Worm (Caenorhabditis elegans): Measurements from ENCODE around the gene T20D4.3.

Gene T20D4.3

DNA sequence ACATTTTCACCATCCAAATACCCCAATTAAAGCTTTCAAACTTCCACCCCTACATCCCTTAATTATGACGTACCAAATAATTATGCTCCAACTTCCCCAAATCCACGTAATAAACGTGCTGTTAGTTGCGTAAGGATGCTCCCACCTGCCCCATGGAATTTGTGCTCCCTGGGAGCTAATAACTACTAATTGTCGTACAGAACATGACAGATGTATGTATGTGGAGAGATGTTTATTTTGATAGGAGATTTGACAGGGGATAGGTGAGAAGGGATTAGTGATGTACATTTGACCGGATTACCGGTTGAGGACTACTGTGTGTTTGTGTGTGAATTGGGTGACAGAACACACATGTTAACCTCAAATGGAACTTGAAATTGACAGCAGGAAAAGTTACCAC, 31.8 kb downstream of the T20D4.3 start:
- TF ChIP-seq ztf-29 (GFP tag; IDR thresholded peaks at IDR 0.05) (no peak), ref-1 (GFP tag; conservative IDR thresholded peaks at IDR 0.05) (no peak), tab-1 (GFP tag; IDR thresholded peaks at IDR 0.05) (no peak), klf-2 (GFP tag; conservative IDR thresholded peaks at IDR 0.05) (no peak), cog-1 (tag; optimal IDR thresholded peaks at IDR 0.05) (no peak), ztf-23 (GFP tag; IDR thresholded peaks at IDR 0.05) (no peak), T22C8.4 (GFP tag; IDR thresholded peaks at IDR 0.05) (no peak), med-1 (GFP tag; optimal IDR thresholded peaks at IDR 0.05; ENCODE audit: insufficient read depth) (no peak), flt-1 (GFP tag; IDR thresholded peaks at IDR 0.05) (no peak)

DNA sequence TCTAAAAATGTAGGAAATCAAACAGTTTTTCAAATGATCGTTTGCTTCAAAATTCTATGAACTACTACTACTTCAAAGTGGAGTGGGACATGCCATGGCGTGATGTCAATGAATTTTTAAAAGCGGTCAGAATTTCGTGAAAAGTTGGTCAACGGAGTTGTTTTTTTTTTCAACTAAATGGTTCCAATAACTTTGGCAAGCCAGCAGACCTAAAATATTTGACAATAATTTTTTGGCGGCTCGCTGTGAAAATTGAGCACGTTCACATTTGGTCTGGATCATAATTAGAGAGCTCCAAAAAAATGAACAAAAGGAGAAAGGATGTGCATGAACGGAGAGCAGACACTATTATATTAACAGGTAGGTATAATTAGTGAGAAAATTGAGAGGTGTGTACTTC, 32.3 kb downstream of the T20D4.3 start:
- TF ChIP-seq ztf-23 (GFP tag; IDR thresholded peaks at IDR 0.05) (no peak), ref-1 (GFP tag; conservative IDR thresholded peaks at IDR 0.05) (no peak), med-1 (GFP tag; optimal IDR thresholded peaks at IDR 0.05; ENCODE audit: insufficient read depth) (no peak), tab-1 (GFP tag; IDR thresholded peaks at IDR 0.05) (no peak), T22C8.4 (GFP tag; IDR thresholded peaks at IDR 0.05) (no peak), cog-1 (tag; optimal IDR thresholded peaks at IDR 0.05) (no peak), klf-2 (GFP tag; conservative IDR thresholded peaks at IDR 0.05) (no peak), ztf-29 (GFP tag; IDR thresholded peaks at IDR 0.05) (no peak), flt-1 (GFP tag; IDR thresholded peaks at IDR 0.05) (no peak)

DNA sequence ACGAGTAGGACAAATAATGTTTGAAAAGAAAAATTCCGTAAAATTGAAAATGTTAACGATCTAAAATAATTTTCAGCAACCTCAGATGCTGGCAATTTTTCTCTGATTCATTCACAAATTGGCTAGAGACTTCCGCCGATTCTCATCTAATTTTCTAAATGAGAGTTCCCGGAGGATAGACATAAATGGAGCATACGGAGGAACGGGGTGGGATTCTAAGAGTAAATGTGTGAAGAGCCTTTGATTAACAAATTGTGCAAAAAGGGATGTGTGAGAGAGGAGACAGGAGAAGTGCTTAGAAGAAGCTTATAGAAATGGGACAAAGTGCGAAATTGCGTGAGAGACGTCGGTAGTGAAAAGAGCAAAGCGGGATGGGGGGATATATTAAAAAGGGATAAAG, 33.6 kb downstream of the T20D4.3 start:
- no peak for TF ChIP-seq ztf-23 (GFP tag; IDR thresholded peaks at IDR 0.05)
- no peak for TF ChIP-seq ref-1 (GFP tag; conservative IDR thresholded peaks at IDR 0.05)
- TF ChIP-seq flt-1 (GFP tag; IDR thresholded peaks at IDR 0.05) = no peak
- no peak for TF ChIP-seq ztf-29 (GFP tag; IDR thresholded peaks at IDR 0.05)
- TF ChIP-seq tab-1 (GFP tag; IDR thresholded peaks at IDR 0.05) = no peak
- TF ChIP-seq T22C8.4 (GFP tag; IDR thresholded peaks at IDR 0.05) = no peak
- no peak for TF ChIP-seq med-1 (GFP tag; optimal IDR thresholded peaks at IDR 0.05; ENCODE audit: insufficient read depth)
- no peak for TF ChIP-seq cog-1 (tag; optimal IDR thresholded peaks at IDR 0.05)
- TF ChIP-seq klf-2 (GFP tag; conservative IDR thresholded peaks at IDR 0.05) = no peak

DNA sequence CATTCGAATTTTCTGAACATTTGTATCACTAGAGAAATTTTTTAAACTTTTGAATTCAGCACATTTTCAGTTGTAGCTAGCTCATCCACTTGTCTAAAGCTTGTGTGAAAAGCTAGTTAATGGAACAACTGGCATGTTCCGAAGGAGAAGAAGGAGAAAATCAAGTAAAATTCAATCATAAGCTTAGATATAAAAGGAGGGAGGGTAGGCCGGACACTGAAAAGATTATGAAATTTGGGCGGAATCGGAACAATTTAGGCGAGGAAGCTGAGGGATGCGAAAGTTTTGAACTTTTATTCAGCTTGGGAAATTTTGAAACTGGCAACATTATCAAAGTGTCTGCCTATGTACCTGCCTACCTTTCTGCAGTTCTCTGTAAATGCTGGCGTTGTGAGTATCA, 34.5 kb downstream of the T20D4.3 start:
- TF ChIP-seq tab-1 (GFP tag; IDR thresholded peaks at IDR 0.05) (no peak), ztf-29 (GFP tag; IDR thresholded peaks at IDR 0.05) (no peak), flt-1 (GFP tag; IDR thresholded peaks at IDR 0.05) (no peak), med-1 (GFP tag; optimal IDR thresholded peaks at IDR 0.05; ENCODE audit: insufficient read depth) (no peak), T22C8.4 (GFP tag; IDR thresholded peaks at IDR 0.05) (no peak), klf-2 (GFP tag; conservative IDR thresholded peaks at IDR 0.05) (no peak), ztf-23 (GFP tag; IDR thresholded peaks at IDR 0.05) (no peak), cog-1 (tag; optimal IDR thresholded peaks at IDR 0.05) (no peak), ref-1 (GFP tag; conservative IDR thresholded peaks at IDR 0.05) (no peak)

DNA sequence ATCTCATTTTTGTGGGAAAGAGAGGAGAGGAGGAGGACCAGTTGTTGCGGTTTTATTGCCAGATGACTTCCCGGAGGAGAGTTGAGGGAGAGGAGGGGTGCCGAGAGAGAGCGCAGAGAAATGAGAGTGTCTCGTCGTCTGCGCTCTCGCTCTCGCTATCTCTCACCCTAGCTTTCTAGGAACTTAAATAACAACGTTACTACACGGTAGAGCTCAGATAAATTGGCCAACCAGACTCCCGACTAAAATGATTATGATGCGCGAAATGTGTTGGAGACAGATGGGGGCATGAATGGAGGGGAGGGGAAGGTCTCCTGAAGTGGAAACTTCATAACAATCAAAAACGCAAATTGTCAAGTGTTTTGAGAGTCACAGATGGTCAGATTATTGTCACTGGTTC, 36.6 kb downstream of the T20D4.3 start:
- TF ChIP-seq klf-2 (GFP tag; conservative IDR thresholded peaks at IDR 0.05) = no peak
- TF ChIP-seq med-1 (GFP tag; optimal IDR thresholded peaks at IDR 0.05; ENCODE audit: insufficient read depth) = no peak
- no peak for TF ChIP-seq ztf-23 (GFP tag; IDR thresholded peaks at IDR 0.05)
- no peak for TF ChIP-seq ref-1 (GFP tag; conservative IDR thresholded peaks at IDR 0.05)
- TF ChIP-seq flt-1 (GFP tag; IDR thresholded peaks at IDR 0.05) = no peak
- TF ChIP-seq T22C8.4 (GFP tag; IDR thresholded peaks at IDR 0.05) = no peak
- no peak for TF ChIP-seq ztf-29 (GFP tag; IDR thresholded peaks at IDR 0.05)
- no peak for TF ChIP-seq tab-1 (GFP tag; IDR thresholded peaks at IDR 0.05)
- no peak for TF ChIP-seq cog-1 (tag; optimal IDR thresholded peaks at IDR 0.05)

DNA sequence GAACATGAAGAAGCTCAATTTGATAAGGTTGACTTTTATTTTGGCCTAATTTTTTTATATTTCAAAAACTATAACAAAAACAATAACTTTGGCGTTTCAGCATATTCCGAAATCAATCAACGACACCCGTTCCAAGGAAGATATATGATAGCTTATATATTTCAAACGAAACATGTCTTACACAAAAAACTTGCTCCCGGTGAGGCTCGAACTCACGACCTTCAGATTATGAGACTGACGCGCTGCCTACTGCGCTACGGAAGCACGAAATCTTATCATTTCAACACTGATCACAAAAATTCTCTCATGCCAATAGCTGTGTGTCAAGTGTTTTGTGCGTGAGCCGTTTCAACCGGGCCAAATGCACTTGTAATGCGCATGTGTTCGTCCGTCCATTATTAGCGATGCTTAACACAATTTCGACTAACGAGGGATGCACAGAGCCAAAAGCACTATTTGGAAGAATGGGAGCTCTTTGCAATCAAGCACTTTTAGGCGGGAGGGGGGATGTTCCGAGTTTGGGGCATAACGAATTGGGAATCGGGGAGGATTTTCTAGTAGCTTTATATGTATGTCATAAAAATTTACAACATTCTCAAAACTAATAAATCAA, 37.2 kb downstream of the T20D4.3 start:
- TF ChIP-seq T22C8.4 (GFP tag; IDR thresholded peaks at IDR 0.05) = no peak
- no peak for TF ChIP-seq tab-1 (GFP tag; IDR thresholded peaks at IDR 0.05)
- no peak for TF ChIP-seq ref-1 (GFP tag; conservative IDR thresholded peaks at IDR 0.05)
- TF ChIP-seq flt-1 (GFP tag; IDR thresholded peaks at IDR 0.05) = no peak
- TF ChIP-seq cog-1 (tag; optimal IDR thresholded peaks at IDR 0.05) = no peak
- no peak for TF ChIP-seq ztf-23 (GFP tag; IDR thresholded peaks at IDR 0.05)
- TF ChIP-seq ztf-29 (GFP tag; IDR thresholded peaks at IDR 0.05) = no peak
- no peak for TF ChIP-seq med-1 (GFP tag; optimal IDR thresholded peaks at IDR 0.05; ENCODE audit: insufficient read depth)
- TF ChIP-seq klf-2 (GFP tag; conservative IDR thresholded peaks at IDR 0.05) = no peak

DNA sequence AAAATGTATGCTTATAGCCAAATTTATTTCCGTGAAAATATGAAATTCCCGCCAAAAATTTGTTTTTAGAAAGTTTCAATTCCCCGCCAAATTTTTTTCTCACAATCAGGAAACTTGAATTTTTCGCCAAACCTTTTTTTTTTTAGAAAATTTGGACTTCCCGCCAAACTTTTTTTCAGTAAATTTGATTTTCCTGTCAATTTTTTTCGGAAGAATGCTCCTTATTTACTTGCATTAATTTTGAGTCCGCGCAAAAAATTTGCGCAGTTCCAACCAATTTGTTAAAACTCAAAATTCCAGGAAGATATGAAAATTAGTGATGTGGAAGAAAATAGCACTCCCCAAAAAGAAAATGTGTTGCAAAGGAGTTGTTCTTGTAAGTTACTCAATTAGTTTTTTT, 41.9 kb downstream of the T20D4.3 start, which contains the start of gene slc-28.2:
TSS of gene slc-28.2 (plus strand) at position 301 of the 400 bp plus-strand sequence.
- TF ChIP-seq flt-1 (GFP tag; IDR thresholded peaks at IDR 0.05) = no peak
- TF ChIP-seq T22C8.4 (GFP tag; IDR thresholded peaks at IDR 0.05) = no peak
- no peak for TF ChIP-seq cog-1 (tag; optimal IDR thresholded peaks at IDR 0.05)
- no peak for TF ChIP-seq tab-1 (GFP tag; IDR thresholded peaks at IDR 0.05)
- no peak for TF ChIP-seq klf-2 (GFP tag; conservative IDR thresholded peaks at IDR 0.05)
- no peak for TF ChIP-seq ref-1 (GFP tag; conservative IDR thresholded peaks at IDR 0.05)
- no peak for TF ChIP-seq med-1 (GFP tag; optimal IDR thresholded peaks at IDR 0.05; ENCODE audit: insufficient read depth)
- TF ChIP-seq ztf-23 (GFP tag; IDR thresholded peaks at IDR 0.05) = no peak
- no peak for TF ChIP-seq ztf-29 (GFP tag; IDR thresholded peaks at IDR 0.05)

DNA sequence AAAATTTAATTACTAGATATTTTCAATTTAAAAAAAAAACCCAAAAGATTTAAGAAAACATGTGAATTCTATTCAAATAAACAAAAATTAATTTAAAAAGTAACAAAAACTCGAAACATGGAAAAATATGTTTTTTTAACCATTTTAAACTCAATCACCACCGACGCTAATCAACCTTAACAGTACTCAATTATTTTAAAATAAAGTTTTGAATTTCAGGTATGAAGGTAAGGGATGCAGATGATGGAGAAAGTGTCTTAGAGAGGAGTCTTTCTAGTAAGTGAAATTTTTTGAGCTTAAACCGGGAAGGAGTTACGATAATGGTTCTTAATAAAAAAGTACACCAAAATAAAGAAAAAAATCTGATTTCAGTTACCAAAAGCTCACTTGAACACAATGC, 45.5 kb downstream of the T20D4.3 start, which contains the start of gene slc-28.1:
TSS of gene slc-28.1 (plus strand) at position 301 of the 400 bp plus-strand sequence.
- TF ChIP-seq ztf-23 (GFP tag; IDR thresholded peaks at IDR 0.05) = no peak
- TF ChIP-seq cog-1 (tag; optimal IDR thresholded peaks at IDR 0.05) = no peak
- TF ChIP-seq klf-2 (GFP tag; conservative IDR thresholded peaks at IDR 0.05) = no peak
- TF ChIP-seq ref-1 (GFP tag; conservative IDR thresholded peaks at IDR 0.05) = no peak
- no peak for TF ChIP-seq tab-1 (GFP tag; IDR thresholded peaks at IDR 0.05)

DNA sequence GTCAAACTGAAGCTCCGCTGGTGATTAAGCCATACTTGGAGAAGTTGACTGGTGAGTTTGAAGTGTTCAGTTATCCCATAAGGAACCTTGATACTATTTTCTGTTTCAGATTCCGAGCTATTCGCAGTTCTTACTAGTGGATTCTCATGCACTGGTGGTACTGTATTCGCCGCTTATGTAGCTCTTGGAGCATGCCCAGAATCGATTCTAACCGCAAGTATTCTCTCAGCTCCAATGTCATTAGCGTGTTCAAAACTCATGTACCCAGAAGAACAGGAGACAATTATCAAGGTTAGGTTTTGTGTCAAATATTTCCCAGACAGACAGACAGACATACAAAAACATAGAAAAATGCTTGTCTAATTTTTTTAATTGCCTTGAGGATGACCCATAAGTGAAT, 46.9 kb downstream of the T20D4.3 start:
- TF ChIP-seq ztf-23 (GFP tag; IDR thresholded peaks at IDR 0.05) (no peak), tab-1 (GFP tag; IDR thresholded peaks at IDR 0.05) (no peak), klf-2 (GFP tag; conservative IDR thresholded peaks at IDR 0.05) (no peak), ztf-29 (GFP tag; IDR thresholded peaks at IDR 0.05) (no peak), med-1 (GFP tag; optimal IDR thresholded peaks at IDR 0.05; ENCODE audit: insufficient read depth) (no peak), ref-1 (GFP tag; conservative IDR thresholded peaks at IDR 0.05) (no peak), flt-1 (GFP tag; IDR thresholded peaks at IDR 0.05) (no peak)

DNA sequence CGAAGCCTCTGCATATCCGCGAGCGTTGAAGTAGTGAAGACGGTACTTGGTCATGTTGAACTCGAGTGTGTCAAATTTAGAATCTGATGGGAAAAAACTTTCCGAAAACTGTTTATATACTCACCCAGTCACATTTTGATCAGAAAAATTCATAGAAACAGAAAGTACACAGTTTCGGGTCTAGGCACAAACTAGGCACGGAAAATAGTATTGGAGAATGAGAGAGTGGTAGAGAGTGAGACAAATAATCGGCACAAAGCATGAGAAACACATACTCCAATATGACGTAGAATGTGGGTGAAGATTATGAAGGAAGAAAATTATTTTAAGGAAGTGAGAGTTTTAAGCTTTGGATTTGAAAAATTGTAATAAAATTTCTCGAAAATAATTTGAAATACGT, 50.4 kb downstream of the T20D4.3 start, which contains the start of gene gst-33:
TSS of gene gst-33 (minus strand) at position 127 of the 400 bp plus-strand sequence.
- TF ChIP-seq ref-1 (GFP tag; conservative IDR thresholded peaks at IDR 0.05) (no peak), ztf-23 (GFP tag; IDR thresholded peaks at IDR 0.05) (no peak), T22C8.4 (GFP tag; IDR thresholded peaks at IDR 0.05) (no peak), ztf-29 (GFP tag; IDR thresholded peaks at IDR 0.05) (no peak), klf-2 (GFP tag; conservative IDR thresholded peaks at IDR 0.05) (no peak), cog-1 (tag; optimal IDR thresholded peaks at IDR 0.05) (no peak), tab-1 (GFP tag; IDR thresholded peaks at IDR 0.05) (no peak), flt-1 (GFP tag; IDR thresholded peaks at IDR 0.05) (no peak), med-1 (GFP tag; optimal IDR thresholded peaks at IDR 0.05; ENCODE audit: insufficient read depth) (no peak)
